Worm (Caenorhabditis elegans): ENCODE data around the gene C02F4.5.

Gene C02F4.5

DNA sequence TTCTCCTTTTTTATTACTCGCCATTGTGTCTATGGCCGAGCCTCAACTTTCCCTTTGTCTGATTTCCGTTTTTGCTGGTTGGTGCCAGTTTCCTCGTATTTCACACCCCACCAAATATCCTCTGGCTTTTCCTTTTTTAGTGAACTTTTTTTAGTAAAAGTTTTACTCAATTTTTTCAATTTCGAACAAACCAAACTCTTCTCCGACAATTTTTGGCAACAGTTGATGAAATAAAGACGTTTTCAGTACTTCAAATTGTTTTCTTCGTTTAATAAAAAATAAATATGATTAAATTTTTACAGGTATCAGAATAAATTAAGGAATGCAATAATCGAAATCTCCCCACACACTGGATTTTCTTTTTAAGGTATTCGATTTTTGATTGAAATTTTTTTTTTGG lies 2.8 kb downstream of the C02F4.5 start, which contains the start of gene cal-4:
cal-4 (plus strand) TSS at position 301 of the 400 bp plus-strand sequence.
- TF ChIP-seq unc-62 (GFP tag; optimal IDR thresholded peaks at IDR 0.05), result no peak

DNA sequence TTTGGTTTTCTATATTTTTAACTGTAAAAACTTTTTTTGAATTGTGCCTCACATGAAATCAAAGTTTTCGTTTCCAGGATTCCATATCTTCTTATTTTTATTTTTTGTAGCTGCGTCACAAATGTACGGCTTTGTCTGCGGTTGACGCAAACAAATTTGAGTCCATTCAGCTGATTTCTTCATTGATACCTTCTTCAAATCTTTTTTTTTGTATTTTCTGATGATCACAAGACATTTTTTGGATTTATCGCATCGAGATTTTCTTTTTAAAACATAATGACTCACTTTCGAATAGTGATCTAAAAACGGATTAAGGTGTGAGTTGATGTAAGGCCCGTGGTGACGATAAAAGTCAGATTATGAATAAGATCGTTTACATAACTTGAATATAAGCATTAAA lies 5.3 kb downstream of the C02F4.5 start:
- no peak for TF ChIP-seq unc-62 (GFP tag; optimal IDR thresholded peaks at IDR 0.05)

DNA sequence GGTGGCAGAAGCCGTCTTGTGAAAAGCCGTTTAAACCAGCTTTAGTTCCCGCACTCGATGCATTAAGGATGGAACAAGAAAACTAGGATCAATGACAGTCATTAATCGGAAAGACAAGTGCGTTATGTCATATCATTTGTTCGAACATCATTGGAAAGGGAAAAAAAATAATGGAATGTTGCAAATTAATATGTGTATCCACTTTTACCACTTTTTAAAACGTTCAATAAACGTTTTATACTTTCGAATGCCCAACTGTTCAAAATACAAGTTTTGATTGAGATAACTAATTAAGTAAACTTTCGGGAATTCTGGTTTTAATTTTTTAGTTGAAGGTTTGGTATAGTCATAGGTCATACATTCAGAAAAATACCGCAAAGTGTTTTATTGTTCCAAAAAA lies 8.8 kb downstream of the C02F4.5 start, which contains the start of gene C02F4.4:
C02F4.4 (minus strand) TSS at position 101 of the 400 bp plus-strand sequence.
- no peak for TF ChIP-seq unc-62 (GFP tag; optimal IDR thresholded peaks at IDR 0.05)

DNA sequence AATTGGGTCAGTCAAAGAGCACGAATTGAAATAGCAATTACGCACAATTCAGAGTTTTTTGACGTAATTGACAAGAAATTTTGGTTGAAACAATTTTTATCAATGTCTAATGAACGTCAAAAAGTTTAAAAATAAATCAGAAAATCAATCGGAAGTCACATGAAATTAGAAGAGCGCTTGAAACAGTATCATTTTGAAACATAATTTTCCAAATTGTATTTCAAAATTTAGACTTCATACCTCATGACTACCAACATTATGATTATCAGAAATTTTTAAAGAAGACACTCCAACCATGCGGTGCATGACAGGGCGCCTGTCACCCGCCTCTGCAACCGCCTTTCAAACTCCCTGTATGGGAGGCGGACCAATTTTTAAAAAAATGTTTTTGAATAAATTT lies 10.7 kb downstream of the C02F4.5 start:
- TF ChIP-seq unc-62 (GFP tag; optimal IDR thresholded peaks at IDR 0.05), result no peak

DNA sequence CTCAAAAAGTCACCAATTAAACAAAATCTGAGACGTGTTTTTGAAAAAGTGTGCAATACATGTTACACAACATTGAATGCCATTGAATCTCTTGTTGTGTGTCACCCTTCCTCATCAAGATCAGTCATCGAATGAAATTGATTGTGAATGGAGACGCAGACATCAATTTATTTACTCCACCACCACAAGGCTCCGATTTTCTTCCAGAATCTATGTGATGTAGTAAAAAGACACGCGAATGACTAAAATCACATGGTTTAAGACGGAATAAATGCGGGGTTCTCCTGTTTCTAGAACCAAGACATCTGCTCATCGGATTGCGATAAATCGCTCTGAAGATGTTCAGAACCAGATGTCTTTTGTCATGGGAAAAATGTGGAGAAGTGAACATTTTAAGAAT lies 11.2 kb downstream of the C02F4.5 start:
- TF ChIP-seq unc-62 (GFP tag; optimal IDR thresholded peaks at IDR 0.05), result no peak

DNA sequence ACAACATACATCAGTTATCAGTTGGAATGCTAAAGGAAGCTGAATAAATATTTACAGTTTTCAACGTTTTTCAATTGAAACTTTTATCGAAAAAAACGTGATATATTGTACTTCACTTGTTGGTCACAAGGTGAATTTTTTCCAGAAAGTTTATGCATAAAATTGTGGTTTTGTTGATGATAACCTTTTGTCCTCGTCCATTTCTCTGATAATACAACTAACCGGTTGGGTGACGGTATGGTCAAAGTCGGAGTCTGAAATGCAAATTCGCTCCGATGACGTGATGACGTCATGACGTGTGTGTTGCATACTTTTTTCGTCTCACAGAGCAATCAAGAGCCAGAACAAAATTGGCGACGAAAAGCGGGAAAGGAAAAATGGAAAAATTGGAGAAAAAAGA lies 12.5 kb downstream of the C02F4.5 start:
- no peak for TF ChIP-seq unc-62 (GFP tag; optimal IDR thresholded peaks at IDR 0.05)

DNA sequence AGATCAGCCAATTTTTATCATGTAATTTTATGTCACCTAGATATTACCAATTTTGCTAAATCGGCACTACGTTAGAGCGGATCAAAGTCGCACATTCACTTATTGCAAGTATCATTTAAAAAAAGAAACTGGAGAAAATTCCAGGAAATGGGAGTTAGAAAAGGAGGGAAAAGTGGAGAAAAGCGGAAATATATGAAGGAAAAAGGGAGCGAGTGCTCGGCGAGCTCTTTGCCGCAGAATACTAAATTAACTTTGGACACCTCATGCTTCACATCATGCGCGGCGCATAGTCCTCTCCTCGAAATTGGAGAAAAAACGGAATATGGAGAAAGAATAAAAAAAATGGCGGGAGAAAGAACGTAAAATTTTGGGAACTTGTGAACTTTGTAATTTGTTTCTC lies 16.4 kb downstream of the C02F4.5 start:
- no peak for TF ChIP-seq unc-62 (GFP tag; optimal IDR thresholded peaks at IDR 0.05)

DNA sequence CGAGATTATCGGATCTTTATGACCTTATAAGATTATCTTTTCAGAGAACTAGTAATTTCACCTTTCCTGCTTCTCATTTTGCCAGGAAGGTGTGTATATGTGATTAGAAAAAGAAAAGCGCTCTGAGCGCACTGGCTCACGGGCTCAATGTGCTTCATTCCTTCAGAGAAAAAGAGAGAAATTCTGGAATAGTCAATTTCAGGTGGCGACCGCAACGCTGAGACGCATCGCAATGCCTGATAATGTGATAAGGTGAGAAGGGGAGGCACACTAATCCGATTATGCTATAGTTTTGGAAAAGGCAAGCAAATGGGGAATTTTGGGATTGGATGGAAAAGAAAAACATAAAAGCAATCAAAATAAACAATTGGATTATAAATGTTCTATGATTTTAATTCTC lies 17.9 kb downstream of the C02F4.5 start:
- TF ChIP-seq unc-62 (GFP tag; optimal IDR thresholded peaks at IDR 0.05), result no peak

DNA sequence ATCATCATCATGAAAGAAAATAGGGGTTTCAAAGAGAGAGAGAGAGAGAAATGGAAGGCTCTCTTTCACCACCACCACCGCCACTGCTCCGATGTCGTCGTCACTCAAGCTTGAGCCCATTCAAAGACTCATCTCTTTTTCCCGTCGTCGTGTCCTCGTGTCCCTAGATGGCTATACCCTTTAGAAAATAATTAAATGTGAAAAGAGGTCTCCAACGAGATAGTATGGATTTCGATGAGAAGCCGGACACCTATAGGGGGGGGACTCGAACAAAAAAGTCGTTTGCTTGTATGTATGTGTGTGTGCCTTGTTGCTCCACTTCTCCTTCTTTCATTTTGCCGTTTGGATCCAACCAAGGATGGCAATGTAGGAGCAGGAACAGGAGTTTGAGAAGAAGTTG lies 18.9 kb downstream of the C02F4.5 start:
- no peak for TF ChIP-seq unc-62 (GFP tag; optimal IDR thresholded peaks at IDR 0.05)

DNA sequence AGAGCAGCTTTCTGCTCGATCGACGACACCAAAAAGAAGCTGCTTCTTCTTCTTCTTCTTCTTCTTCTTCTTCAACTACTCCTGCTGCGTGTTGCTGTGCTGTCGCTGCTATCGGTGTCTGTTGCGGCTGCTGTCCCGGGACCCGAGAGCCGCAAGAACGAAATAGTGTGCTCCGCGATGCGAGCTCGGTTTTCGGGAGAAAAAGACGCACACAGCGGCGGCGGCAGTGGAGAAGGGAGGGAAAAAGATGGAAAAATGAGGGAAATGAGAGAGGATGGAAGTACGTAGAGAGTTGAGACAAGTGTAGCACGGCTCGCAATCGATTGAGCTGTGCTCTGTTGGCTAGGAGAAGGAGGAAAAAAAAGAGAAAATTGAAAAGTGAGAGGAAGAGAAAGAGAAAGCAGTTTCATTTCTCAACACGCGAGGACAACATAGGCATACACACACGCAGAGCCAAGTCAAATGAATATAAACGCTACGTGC lies 20.2 kb downstream of the C02F4.5 start:
- TF ChIP-seq unc-62 (GFP tag; optimal IDR thresholded peaks at IDR 0.05), result no peak

DNA sequence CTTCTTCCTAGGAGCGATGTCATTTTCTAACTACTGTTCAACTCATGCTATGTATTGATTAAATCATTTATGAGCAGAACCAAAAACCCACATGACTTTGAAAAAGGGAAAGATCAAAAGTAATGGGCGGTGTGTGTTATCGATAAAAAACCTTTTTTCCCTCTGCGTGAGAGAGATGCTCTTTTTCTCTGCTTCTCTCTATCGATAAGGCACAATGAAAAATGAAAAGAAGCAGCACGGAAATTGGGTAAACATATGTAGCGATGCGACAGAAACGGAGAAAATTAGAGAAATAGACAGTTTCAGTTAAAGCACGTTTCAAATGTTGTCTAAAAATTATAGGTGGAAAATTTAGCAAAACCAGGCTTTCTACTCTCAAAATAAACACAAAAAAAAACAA lies 21.6 kb downstream of the C02F4.5 start:
- no peak for TF ChIP-seq unc-62 (GFP tag; optimal IDR thresholded peaks at IDR 0.05)

DNA sequence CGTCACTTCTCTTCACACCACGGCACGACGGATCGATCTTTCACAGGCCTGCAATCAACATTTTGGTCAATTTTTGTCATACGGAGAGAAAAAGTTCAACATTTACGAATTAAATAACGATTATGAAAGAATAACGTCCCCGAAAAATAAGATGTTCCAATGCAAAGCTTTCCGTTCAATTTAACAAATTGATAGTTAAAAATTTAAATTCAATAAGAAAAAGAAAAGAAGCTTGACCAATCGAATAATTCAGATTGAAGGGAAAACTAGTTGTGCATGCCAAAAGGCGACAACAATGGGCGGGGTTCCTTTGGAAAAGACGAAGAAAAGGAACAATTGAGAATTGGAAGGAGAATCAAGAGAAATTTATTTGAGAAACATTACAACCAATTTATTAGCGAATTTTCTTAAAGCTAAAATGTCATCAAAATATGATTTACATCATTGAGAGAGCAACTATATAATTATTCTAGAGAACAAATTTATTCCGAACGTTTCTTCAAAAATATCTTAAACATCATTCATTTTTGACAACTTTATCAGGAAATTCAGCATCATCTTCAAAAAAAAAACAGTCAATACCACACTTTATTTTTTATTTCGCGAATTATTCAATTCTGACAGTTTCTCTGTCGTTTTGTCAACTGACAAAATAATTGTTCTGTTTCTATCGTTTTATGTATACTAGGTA lies 22.2 kb downstream of the C02F4.5 start, which contains the start of gene tax-6:
tax-6 (minus strand) TSS at position 51 of the 691 bp plus-strand sequence.
- TF ChIP-seq unc-62 (GFP tag; optimal IDR thresholded peaks at IDR 0.05), result no peak

DNA sequence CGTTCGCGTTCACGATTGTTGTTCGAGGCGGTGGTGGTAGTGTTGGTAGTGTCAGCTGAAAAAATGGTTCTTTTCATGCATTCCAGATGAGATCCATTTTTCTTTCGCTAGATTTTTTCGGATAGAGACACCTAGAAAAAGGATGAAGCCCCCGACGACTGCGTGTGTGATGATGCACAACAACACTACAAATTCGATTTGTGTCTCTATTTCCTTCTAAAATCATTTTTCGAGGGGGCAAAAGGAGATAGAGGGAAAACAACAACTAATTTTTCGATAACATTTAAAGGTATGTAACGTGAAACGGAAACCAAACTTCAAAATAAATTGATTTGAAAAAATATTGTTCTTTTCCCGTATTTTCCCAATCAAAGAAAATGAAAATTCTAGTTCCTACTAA lies 23.5 kb downstream of the C02F4.5 start:
- no peak for TF ChIP-seq unc-62 (GFP tag; optimal IDR thresholded peaks at IDR 0.05)

DNA sequence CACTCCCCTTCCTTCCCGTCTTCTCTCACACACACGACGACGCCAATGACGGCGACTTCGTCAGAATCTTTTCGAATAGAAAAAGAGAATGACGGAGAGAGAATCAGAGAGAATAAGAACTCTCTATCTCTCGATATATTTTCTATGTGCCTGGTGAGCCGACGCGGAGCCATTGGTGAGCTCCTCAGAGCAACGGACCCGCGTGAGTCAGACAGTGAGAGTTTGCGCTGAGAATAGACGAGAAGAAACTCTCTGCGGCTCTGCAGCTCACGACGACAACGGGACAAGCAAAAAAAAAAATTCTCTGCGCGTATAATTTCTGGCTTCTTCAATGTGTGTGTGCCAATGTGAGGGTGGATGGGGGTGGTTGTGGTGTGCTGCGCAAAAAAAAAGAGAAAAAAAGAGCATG lies 24.0 kb downstream of the C02F4.5 start:
- no peak for TF ChIP-seq unc-62 (GFP tag; optimal IDR thresholded peaks at IDR 0.05)

DNA sequence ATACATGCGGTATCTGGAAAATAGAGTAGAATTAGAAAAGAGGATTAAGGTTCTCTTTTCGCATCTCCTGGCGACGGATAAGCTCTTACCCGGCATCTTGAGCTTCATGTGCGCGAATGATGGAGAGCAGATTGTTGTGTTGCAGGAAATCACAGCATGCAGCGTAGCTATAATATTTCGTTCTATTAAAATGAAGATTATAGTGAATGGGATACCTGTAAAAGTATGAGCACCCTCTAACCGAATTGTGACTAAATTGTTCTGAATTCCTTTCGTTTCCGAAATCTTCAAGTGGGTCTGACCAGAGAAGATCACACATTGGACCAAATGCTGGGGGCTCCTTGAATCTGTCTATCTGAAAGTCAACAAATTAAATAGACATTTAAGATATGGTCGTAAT lies 25.5 kb downstream of the C02F4.5 start:
- TF ChIP-seq unc-62 (GFP tag; optimal IDR thresholded peaks at IDR 0.05), result no peak

DNA sequence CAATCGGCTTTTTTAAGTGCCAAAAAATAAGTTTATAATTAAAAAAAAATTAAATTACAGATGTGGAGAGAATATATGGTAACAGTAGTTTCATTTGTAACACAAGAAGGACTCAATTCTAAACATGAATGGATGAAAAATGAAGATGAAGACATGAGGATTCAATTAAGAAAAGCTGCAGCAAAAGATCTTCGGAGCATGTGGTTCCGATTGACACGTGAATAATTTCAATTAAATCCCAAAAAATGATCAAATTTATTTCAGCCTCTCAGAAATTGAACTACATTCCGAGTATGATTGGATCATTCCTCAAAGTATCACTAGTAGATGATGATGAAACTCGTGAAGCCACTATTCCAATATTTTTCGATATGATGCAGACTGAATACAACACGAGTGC lies 34.5 kb downstream of the C02F4.5 start:
- no peak for TF ChIP-seq unc-62 (GFP tag; optimal IDR thresholded peaks at IDR 0.05)

DNA sequence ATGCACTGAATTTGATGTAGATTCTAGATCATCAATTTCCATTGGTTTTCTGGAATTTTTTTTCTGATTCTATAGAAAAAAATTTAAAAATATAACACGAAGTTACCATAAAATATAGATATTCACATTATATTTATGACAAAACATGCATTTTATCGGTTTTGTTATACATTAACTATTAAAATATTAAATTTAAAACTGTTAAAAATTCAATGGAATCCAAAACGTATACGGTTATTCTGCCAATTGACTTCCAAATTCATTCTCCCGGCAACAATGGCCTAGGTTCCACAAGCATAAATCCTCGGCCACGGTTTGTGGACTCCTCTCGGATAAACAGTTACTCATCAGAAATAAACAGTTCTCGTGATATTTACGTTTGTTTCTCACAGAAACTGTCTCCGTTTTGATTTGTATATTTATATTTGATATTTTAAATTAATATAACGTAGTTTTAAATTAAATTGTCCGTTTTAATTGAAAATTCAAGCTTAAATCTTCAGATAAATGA lies 40.3 kb downstream of the C02F4.5 start, which contains the start of the genes F01D4.5 and ced-5:
F01D4.5 (minus strand) TSS at position 51 of the 511 bp plus-strand sequence.
ced-5 (plus strand) TSS at position 504 of the 511 bp plus-strand sequence.
- TF ChIP-seq unc-62 (GFP tag; optimal IDR thresholded peaks at IDR 0.05), result no peak
